Fruit fly (Drosophila melanogaster) whole organism, embryonic: ENCODE results near the gene Creld.

Experiments used
- Atf-2 ChIP-seq: fragments of 200-800 bp; sonication (Bioruptor generic); optimal IDR thresholded peaks from 2 replicates; lab custom pipeline; 2016; ENCODE audit warnings: missing biosample characterization, missing genetic modification characterization
- CG1602 ChIP-seq: fragments of 200-800 bp; sonication (Bioruptor generic); optimal IDR thresholded peaks from 3 replicates; lab custom pipeline; 2016; ENCODE audit warnings: missing biosample characterization, missing genetic modification characterization
- CG16779 ChIP-seq: fragments of 200-800 bp; sonication (Bioruptor generic); IDR thresholded peaks from 2 replicates; pipeline ENCODE4 v1.3.6; 2022; ENCODE audit warnings: missing biosample characterization, missing genetic modification characterization
- CG31441 ChIP-seq: fragments of 200-800 bp; sonication (Bioruptor generic); IDR thresholded peaks from 2 replicates; pipeline ENCODE4 v1.3.6; 2022; ENCODE audit warnings: missing biosample characterization, missing genetic modification characterization
- CG3995 ChIP-seq: fragments of 200-800 bp; sonication (Bioruptor generic); optimal IDR thresholded peaks from 3 replicates; lab custom pipeline; 2016; ENCODE audit warnings: missing biosample characterization, missing genetic modification characterization
- CG6854 ChIP-seq: fragments of 200-800 bp; sonication (Bioruptor generic); optimal IDR thresholded peaks from 3 replicates; lab custom pipeline; 2017; ENCODE audit warnings: missing biosample characterization, mild to moderate bottlenecking, missing genetic modification characterization
- CG7786 ChIP-seq: fragments of 200-800 bp; sonication (Bioruptor generic); optimal IDR thresholded peaks from 2 replicates; lab custom pipeline; 2016; ENCODE audit warnings: missing biosample characterization, missing genetic modification characterization
- CTCF ChIP-seq: fragments of 200-800 bp; sonication (Bioruptor generic); optimal IDR thresholded peaks from 2 replicates; lab custom pipeline; 2017; ENCODE audit warnings: missing biosample characterization, mild to moderate bottlenecking, missing genetic modification characterization, moderate library complexity
- Hr78 ChIP-seq, 2 experiments: fragments of 200-800 bp in 1 of 2; fragments of >200 bp in 1 of 2; sonication (Bioruptor generic) in 1 of 2; optimal IDR thresholded peaks; 2 replicates each; lab custom pipeline; 2017 to 2019; ENCODE audit warnings: missing biosample characterization in 2 of 2, missing genetic modification characterization in 2 of 2, mild to moderate bottlenecking in 1 of 2, moderate library complexity in 1 of 2
- Six4 ChIP-seq: fragments of 200-800 bp; sonication (Bioruptor generic); optimal IDR thresholded peaks from 2 replicates; lab custom pipeline; 2016; ENCODE audit warnings: missing biosample characterization, missing genetic modification characterization
- ap ChIP-seq: fragments of 200-800 bp; sonication (Bioruptor generic); IDR thresholded peaks from 2 replicates; pipeline ENCODE4 v1.3.6; 2022; ENCODE audit warnings: missing biosample characterization, missing genetic modification characterization
- en ChIP-seq: fragments of 200-800 bp; sonication (Bioruptor generic); optimal IDR thresholded peaks from 2 replicates; lab custom pipeline; 2016; ENCODE audit warnings: missing biosample characterization, missing genetic modification characterization
- sens ChIP-seq: fragments of 200-800 bp; sonication (Bioruptor generic); peaks from one replicate; lab custom pipeline; 2016; ENCODE audit warnings: missing biosample characterization, missing genetic modification characterization

- TF ChIP-seq sens (GFP tag; lab: Kevin White, UChicago) (peak; percentile 73), CG3995 (no peak), CG16779 (GFP tag; lab: Robert Waterston, UW) (no peak), en (GFP tag; lab: Kevin White, UChicago) (no peak), Hr78 (GFP tag; optimal IDR thresholded peaks at IDR 0.05; lab: Kevin White, UChicago) (no peak), CTCF (no peak), CG1602 (GFP tag; lab: Kevin White, UChicago) (no peak), Six4 (GFP tag; lab: Kevin White, UChicago) (no peak), ap (GFP tag; lab: Robert Waterston, UW) (no peak), CG31441 (GFP tag; lab: Robert Waterston, UW) (no peak), Atf-2 (no peak), CG7786 (no peak), CG6854 (no peak)
These were observed 32.6 kb downstream of the Creld start for dm6 chr2L:134563-135382.
